Fruit fly (Drosophila melanogaster) whole organism, larva: ENCODE results near the gene Ubc6.

ENCODE experiments used
- noc ChIP-seq: fragments of 200-800 bp; sonication (Bioruptor generic); optimal IDR thresholded peaks from 3 replicates; lab custom pipeline; 2019; ENCODE audit warnings: missing biosample characterization, mild to moderate bottlenecking, missing genetic modification characterization, moderate library complexity

Gene Ubc6

DNA sequence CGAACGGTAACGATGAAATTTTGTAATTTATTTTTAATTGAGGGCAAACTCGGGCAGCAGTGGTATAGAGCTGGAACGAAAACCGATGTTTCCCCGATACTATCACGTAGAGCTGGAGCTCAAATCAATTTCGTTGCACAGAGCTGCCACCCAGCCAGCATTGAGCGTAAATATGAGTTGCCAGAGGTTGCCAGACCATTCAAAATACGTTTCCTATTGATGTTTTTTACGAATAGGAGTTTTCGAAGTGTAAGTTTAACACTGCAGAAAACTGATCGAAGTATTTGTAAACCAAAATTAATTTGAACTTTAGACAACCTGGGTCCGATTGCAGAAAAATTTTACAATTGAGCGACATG lies at the start of gene Ubc6:
Gene Ubc6 (minus strand): TSS at position 112 of the 359 bp plus-strand sequence.
- no peak for TF ChIP-seq noc (tag; lab: Kevin White, UChicago)

DNA sequence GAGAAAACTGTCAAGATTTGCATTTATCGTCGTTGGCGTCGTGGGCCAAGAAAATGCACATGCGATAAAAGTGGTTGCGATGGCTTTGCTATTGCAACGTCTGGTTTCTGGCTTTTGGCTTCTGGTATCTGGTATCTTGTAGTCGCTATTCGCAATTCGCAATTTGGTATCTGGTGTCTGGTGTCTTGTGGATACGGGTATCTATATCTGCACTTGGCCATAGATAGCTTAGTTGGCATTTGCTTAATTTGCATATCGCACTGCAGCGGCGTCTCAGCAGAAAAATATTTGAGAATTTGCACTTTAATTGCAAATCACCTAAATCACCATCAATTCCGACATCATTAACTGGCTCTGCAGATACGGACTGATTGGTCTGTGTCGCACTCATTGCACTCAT lies 48.2 kb upstream of the Ubc6 start:
- TF ChIP-seq noc (tag; lab: Kevin White, UChicago), result no peak

DNA sequence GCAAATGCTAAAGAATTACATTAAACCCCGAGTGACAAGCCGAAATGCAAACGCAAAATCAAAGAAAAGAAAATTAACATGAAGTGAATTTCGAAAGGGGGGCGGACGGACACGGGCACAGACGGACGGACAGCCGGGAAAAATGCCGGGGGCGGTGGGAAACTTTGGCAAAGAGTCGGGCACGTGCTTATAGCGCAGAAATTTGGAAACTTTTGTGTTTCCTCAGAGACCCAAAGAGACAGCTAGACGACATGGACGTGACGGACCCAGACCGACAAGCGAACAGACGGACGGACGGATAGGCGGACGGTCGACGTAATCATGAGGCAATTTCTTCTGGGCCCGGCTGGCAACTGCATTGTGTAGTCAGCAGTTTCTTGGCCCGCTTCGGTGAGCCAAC lies 46.3 kb upstream of the Ubc6 start:
- TF ChIP-seq noc (tag; lab: Kevin White, UChicago), result no peak

DNA sequence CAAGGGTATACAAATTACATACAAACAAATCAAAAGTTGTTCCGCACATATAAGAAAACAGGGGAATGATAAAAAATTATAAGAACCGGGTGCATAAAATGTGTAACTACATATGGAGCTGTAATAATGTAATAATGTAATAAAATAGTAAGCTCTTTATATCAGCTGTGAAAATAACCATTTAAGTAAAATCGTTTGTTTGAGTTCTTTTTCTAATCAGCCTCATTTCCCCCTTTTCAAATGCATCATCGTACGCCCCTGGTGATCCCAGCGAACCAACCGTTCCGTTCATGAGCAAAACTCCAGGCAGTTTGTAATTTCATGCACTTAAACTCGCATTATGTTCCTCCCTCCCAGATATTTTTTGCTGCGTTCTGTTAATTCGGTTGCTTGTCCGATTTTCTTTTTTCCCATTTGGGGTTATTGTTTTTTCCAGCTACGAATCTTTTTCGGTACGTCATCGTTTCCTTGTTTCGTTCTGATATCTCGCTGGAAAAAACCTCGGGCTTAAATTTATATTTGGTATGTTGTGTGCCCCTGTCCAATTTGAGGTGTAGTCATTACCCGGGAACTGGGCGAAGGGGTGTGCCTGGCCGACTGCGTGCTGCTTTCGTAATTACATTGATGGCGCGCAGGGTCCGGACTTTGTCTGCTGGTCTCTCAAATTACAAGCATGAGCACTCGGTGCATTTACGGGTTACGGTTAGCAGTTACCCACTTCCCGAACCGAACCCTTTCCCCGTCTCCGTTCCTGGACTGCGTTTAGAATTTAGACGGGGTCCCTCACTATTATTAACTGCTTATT lies 45.1 kb upstream of the Ubc6 start:
- TF ChIP-seq noc (tag; lab: Kevin White, UChicago), result no peak

DNA sequence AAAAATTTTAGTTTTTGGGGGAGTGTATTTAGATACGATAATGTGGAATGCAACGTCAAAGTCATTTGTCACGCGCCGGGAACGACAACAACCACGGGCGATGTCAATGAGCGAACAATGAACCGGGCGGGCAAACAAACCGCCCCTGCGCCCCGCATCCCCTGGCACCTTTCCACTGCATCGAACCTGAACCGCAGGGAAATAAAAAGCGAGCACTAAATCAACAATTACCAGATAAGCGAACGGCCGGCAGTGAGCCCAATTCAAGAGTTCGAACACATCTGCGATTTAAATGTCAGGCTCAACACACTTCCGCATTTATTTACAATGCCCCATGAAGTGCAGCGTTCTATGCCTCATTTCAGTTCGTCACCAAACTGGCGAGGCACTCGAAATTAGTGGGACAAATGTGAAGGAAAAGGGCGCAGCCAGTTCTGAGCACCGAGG lies 44.1 kb upstream of the Ubc6 start:
- TF ChIP-seq noc (tag; lab: Kevin White, UChicago), result no peak

DNA sequence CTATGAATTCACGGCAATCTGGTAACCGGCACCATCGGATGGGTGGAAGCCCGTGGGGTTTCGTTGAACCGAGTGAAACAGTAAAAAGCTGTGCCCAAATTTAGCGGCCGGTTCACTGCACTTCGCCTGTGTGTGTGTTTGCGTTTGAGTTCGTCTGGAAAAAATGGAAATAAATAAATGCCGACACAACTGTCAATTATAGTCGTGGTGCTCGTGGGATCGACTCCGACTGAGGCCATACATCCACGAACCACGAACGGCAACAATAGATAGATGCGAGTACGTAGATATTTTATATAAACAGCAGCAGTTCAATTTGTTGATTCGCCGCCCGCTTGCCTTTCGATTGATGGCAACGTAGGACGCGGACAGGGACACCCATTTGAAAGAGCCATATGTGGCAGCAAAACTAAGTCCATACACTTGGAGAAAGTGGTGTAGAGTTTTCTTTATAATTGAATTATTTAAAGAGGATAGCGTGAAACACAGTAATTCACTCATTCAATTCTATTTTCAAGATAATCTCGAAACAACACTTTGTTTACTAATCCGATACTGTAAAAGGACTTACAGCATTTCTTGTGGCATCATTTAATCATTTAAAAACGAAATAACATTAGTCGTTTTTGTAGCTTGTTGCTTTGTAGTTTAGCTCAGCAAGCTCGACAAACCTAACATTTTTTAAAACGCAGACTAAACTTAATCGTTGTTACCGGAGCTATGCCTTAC lies 43.2 kb upstream of the Ubc6 start:
- no peak for TF ChIP-seq noc (tag; lab: Kevin White, UChicago)

DNA sequence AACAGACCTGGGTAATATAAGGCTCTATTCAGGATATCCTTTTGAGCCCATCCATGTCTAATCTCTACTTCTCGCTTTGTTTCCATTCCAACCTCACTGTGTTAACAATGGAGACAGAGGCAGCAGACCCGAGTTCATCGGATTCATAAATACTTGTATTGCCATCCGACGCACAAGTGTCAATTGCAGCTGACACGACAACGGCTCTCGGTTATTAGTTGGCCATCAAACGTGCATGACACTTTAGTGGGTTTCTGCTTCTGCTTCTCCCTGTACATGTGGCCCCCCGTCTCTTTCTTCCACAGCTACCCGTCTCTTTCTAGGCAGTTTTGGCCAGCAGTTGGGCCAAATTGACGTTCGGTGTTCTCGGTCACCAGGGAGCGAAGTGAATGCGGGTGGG lies 42.2 kb upstream of the Ubc6 start:
- TF ChIP-seq noc (tag; lab: Kevin White, UChicago), result no peak

DNA sequence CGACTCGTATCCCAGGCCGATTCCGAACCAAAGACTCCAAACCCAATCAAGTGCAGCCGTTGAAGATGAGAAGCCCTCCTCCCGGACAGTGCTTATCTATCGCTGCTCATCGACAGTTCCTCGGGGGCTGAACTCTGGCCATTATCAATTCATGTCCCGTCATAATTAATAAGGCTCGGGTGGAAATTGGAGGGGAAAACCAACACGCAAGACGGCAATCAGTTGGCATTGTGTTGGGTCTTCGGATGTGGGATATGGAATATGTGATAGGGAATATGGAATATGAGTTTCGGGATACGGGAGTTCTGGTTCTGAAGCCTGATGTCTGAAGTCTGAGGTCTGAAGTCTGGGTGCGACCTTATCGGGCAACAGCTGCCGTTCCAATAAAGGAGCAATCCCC lies 40.9 kb upstream of the Ubc6 start:
- no peak for TF ChIP-seq noc (tag; lab: Kevin White, UChicago)

DNA sequence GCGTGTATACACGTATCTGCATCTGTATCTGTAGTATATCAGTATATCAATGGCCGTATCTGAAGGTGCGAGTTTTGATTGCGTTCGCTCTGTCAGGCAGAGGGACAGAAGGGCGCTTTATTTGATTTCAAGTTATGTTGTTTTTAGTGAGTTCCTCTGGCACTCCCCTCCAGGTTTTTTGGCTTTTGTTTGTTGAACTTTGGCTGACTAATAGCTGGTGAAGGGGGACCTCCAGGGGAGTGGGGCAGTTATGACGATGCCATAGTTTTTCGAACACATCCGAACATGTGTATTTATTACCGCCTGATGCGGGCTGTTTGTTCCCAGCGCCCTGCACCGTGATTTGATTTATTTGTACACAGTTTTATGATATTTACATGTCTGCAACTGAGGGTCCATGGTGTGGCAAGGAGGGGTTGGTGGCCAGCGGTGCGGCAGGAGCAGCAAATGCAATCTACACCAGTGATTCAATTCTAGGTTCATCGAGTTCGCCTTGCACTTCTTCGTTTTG lies 39.8 kb upstream of the Ubc6 start:
- TF ChIP-seq noc (tag; lab: Kevin White, UChicago), result no peak

DNA sequence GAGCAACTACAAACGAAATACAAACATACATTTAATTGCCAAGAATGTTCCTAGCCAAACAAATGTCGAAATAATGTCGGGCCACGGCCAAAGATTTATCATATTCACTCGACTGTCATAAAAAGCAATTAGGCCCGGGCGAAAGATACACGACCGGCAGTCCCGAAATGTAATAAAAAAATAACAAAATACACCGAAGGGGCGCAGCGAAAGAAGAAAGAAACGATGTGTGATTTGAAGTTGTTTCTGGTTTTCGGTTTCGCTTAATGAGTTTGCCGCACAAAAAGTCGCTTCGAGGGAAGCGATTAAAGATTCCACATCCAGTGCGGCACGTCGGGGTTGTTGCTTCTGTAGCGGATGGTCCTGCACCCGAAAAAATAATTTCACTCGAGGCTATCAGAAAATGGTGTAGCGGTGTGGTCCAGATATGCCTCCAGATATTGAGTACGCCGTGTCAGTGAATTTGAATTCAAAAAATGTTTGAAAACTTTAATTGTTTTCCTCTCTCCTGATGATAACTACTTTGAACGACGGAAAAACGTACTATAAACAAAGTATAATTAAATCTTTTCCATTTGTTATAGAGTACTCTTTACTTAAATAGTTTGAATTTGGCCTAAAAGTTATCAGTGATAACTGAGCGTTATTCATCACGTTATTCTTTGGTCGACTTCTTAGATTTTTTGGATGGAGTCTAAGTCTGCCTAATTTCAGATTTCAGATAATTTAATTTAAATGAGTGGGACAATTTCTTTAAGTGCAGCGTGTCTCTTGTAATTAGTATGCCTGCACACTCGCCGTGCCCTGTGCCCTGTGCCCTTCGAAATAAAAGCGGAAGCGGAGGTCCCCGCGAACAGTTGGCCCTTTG lies 36.9 kb upstream of the Ubc6 start:
- TF ChIP-seq noc (tag; lab: Kevin White, UChicago), result no peak

DNA sequence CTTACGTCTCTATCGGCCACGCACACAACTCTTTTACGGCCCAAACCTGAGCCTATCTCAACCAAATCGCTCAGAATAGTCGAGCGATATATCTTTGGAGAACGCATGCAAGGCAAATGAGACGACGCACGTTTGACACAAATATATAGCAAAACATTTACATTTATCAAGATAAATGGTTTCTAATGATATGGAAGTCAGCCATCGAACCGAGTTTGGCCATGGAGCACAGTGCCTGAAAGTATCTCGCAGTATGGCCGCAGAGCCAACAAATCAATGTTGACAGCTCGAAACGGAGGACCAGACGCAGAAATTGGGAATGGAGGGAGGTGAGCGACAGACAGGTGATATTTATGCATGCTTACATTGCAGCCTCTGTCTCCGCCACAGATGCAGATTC lies 34.9 kb upstream of the Ubc6 start:
- TF ChIP-seq noc (tag; lab: Kevin White, UChicago), result no peak

DNA sequence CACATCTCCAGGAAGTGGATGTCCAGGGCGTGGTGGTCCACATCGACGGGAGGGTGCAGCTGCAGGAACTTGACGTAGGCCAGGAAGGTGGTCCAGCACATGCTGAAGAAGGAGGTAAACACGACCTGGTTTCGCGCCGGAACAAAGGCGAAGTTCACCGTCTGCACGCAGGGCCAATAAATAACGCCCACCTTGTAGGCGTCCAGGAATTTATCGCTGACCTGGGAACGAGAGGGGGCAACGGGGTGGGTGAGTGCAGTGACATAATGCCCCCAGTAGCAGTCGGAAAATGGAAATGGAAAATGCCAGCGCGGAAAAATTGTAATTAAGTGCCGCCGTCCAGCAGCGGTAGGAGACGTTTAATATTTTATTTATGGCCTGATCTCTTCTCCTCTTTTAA lies 34.2 kb upstream of the Ubc6 start:
- no peak for TF ChIP-seq noc (tag; lab: Kevin White, UChicago)

DNA sequence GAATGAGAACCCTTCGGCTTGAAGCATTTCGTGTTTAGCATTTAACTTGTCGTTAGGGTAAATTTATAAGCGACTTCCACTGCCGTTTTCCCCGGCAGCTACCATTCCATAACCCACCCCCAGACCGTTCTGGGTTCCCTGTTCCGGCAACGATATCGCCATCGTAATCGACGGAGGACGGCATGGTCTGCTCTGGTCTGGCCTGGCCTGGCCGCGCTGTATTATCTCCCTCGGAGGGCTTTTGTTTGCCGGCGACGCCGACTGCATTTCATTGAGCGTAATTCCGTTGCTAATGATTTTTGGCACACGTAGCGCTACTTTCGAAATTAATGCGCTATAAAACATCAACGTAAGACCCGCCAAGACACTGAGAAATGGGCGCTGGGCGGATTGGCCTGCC lies 32.2 kb upstream of the Ubc6 start:
- TF ChIP-seq noc (tag; lab: Kevin White, UChicago), result no peak

DNA sequence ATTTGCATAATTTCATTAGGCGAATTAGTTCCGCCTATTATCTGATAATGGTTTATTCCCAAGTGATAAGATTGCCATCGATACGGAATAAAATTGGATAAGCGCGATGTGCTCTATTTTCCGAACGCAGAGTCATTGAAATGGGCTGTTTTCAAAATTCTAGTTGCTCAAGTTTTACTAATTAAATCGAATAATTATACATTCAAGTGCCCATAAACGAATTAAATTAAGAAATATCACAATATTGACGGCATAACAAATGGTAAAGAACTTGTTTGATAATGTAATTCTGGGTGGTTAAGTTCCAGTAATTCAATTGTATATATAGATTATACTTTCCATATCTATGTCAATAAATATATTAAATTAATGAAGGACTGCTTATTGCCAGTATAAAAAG lies 31.6 kb upstream of the Ubc6 start, which contains the start of gene CG14662:
Gene CG14662 (minus strand): TSS at position 101 of the 400 bp plus-strand sequence.
- TF ChIP-seq noc (tag; lab: Kevin White, UChicago), result no peak

DNA sequence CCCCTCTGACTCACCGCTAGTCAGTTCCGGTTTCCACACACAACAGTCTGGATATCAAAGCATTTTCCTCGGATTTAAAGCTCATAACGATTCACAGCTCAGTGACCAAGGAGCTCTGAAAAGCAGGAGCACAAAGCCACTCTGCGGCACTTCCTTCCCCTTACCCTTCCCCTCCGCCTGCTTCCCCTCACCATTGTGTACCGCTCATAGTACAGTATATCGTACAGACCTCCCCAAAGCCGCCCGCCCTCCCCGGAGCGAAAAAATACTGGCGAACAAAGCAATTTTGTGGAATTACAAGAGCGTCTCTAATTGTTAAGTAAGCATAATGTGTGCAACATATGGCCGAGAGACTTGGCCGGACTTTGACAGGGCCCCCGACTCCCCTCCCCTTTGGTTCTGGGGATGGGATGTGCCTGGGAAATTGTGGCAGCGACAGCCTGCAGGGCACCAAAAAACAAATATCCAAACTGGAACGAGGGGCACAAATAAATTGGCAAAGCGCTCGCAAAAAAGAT lies 28.7 kb upstream of the Ubc6 start:
- no peak for TF ChIP-seq noc (tag; lab: Kevin White, UChicago)
